7 fruit fly cellular contexts compared by ENCODE assay signal in the genomic region with DNA sequence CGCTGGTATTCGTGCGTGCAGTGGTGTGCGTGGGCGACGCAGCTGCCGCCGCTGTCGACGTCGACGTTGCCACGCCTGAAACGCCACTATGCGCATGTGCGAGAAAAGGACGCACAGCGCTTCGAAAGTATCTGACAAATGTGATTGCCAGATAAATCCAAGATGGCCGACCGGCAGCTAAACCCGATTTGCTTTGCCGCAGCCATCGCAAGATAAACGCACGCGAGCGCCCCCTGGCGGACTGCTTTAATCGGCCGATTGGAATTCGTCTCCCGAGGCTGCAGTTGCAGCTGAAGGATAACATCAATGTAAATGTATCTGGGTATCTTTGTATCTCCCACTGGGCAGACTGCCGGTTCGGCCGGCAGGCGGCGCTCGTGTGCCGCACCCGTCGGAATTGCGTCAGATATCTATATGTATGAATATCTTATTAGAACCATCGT.
TF ChIP-seq lines count a peak whose summit lies in the region.

No protein-coding gene starts in this region.

- peak; percentile 96 to 99 for TF ChIP-seq CTCF in S2 (optimal IDR thresholded peaks at IDR 0.05; lab: Kevin White, UChicago)
- peak; percentile 94 for TF ChIP-seq CTCF in whole organism, embryonic (GFP tag; optimal IDR thresholded peaks at IDR 0.05; lab: Kevin White, UChicago)

TF ChIP-seq in whole organism, 6 proteins besides CTCF, POLR2A, EP300 and RAD21:
- TF ChIP-seq CG8478 (optimal IDR thresholded peaks at IDR 0.05; lab: Kevin White, UChicago) (peak; percentile 28), EcR (GFP tag; optimal IDR thresholded peaks at IDR 0.05; lab: Kevin White, UChicago) (no peak), pan (optimal IDR thresholded peaks at IDR 0.05; lab: Kevin White, UChicago) (no peak), psq (optimal IDR thresholded peaks at IDR 0.05; lab: Kevin White, UChicago) (no peak), Dll (optimal IDR thresholded peaks at IDR 0.05; lab: Kevin White, UChicago) (peak; percentile 69)

TF ChIP-seq in whole organism, adult, 20 proteins besides CTCF, POLR2A, EP300 and RAD21:
- TF ChIP-seq pad (GFP tag; optimal IDR thresholded peaks at IDR 0.05; lab: Kevin White, UChicago) (peak; percentile 25), kay (GFP tag; lab: Kevin White, UChicago; ENCODE audit: borderline replicate concordance) (no peak)

TF ChIP-seq in whole organism, embryonic, 481 proteins besides CTCF, POLR2A, EP300 and RAD21 (continues in another document):
- TF ChIP-seq vnd (GFP tag; IDR thresholded peaks at IDR 0.05; lab: Robert Waterston, UW; ENCODE audit: partially characterized antibody) (0 out of 3 replicates have a peak, but pooled peaks have one; percentile 33), D (optimal IDR thresholded peaks at IDR 0.05; lab: Kevin White, UChicago) (peak; percentile 42), D (GFP tag; optimal IDR thresholded peaks at IDR 0.05; lab: Kevin White, UChicago) (no peak), CG17328 (GFP tag; IDR thresholded peaks at IDR 0.05; lab: Robert Waterston, UW) (peak; percentile 30; the same call in 1 of the 2 replicates), Camta (GFP tag; optimal IDR thresholded peaks at IDR 0.05; lab: Kevin White, UChicago) (no peak), CG2712 (tag; optimal IDR thresholded peaks at IDR 0.05; lab: Kevin White, UChicago) (peak; percentile 18), CG12155 (GFP tag; optimal IDR thresholded peaks at IDR 0.05; lab: Kevin White, UChicago) (no peak), sob (GFP tag; IDR thresholded peaks at IDR 0.05; lab: Robert Waterston, UW) (0 out of 2 replicates have a peak, but pooled peaks have one; percentile 13), Opbp (GFP tag; IDR thresholded peaks at IDR 0.05; lab: Robert Waterston, UW; ENCODE audit: partially characterized antibody) (0 out of 3 replicates have a peak, but pooled peaks have one; percentile 16), CG15696 (tag; optimal IDR thresholded peaks at IDR 0.05; lab: Kevin White, UChicago) (peak; percentile 30), pan (optimal IDR thresholded peaks at IDR 0.05; lab: Kevin White, UChicago) (no peak), pan (GFP tag; optimal IDR thresholded peaks at IDR 0.05 in 1 of 2, IDR thresholded peaks at IDR 0.05 in 1 of 2) (peak in 1 of 2 experiments; percentile 52), CG10267 (tag; optimal IDR thresholded peaks at IDR 0.05; lab: Kevin White, UChicago) (no peak), otp (GFP tag; IDR thresholded peaks at IDR 0.05; lab: Robert Waterston, UW) (0 out of 3 replicates have a peak, but pooled peaks have one; percentile 24), pros (GFP tag; optimal IDR thresholded peaks at IDR 0.05; lab: Kevin White, UChicago) (peak; percentile 12), MBD-R2 (GFP tag; IDR thresholded peaks at IDR 0.05; lab: Robert Waterston, UW) (0 out of 2 replicates have a peak, but pooled peaks have one; percentile 11)

TF ChIP-seq in whole organism, prepupa, 60 proteins besides CTCF, POLR2A, EP300 and RAD21:
- TF ChIP-seq dsx (GFP tag; optimal IDR thresholded peaks at IDR 0.05; lab: Kevin White, UChicago; ENCODE audit: poor library complexity, severe bottlenecking) (peak; percentile 66), Sox14 (GFP tag; optimal IDR thresholded peaks at IDR 0.05; lab: Kevin White, UChicago) (no peak), CG6163 (GFP tag; IDR thresholded peaks at IDR 0.05; lab: Robert Waterston, UW) (0 out of 3 replicates have a peak, but pooled peaks have one; percentile 43), pdm3 (GFP tag; optimal IDR thresholded peaks at IDR 0.05; lab: Kevin White, UChicago) (peak; percentile 1)
TF ChIP-seq in whole organism, prepupa: peak in this region for 3.

TF ChIP-seq in whole organism, pupa, 21 proteins besides CTCF, POLR2A, EP300 and RAD21:
- no peak for TF ChIP-seq D1 (tag; optimal IDR thresholded peaks at IDR 0.05; lab: Kevin White, UChicago)
- 0 out of 3 replicates have a peak, but pooled peaks have one; percentile 21 for TF ChIP-seq fd96Ca (GFP tag; IDR thresholded peaks at IDR 0.05; lab: Robert Waterston, UW)

TF ChIP-seq in whole organism, wandering third instar larva, 38 proteins besides CTCF, POLR2A, EP300 and RAD21:
- TF ChIP-seq Dif (GFP tag; optimal IDR thresholded peaks at IDR 0.05; lab: Kevin White, UChicago; ENCODE audit: partially characterized antibody) (peak; percentile 51), dl (GFP tag; optimal IDR thresholded peaks at IDR 0.05; lab: Kevin White, UChicago; ENCODE audit: insufficient read depth in 1 of 2, partially characterized antibody in 2 of 2) (peak in 1 of 2 experiments; percentile 33), Jra (GFP tag; optimal IDR thresholded peaks at IDR 0.05; lab: Kevin White, UChicago) (no peak), Vsx2 (GFP tag; optimal IDR thresholded peaks at IDR 0.05; lab: Kevin White, UChicago; ENCODE audit: partially characterized antibody) (peak; percentile 32)
TF ChIP-seq in whole organism, wandering third instar larva: peak in this region for 3.
